Fruit fly (Drosophila melanogaster): ENCODE measurements around the gene CG14073.

CG14073 gene

dm6 chr3L:18771095-18772013 is 49.1 kb downstream of the CG14073 start (continued):
- TF ChIP-seq lola (GFP tag; optimal IDR thresholded peaks at IDR 0.05), result no peak
- TF ChIP-seq Mio (GFP tag; optimal IDR thresholded peaks at IDR 0.05), result no peak
- TF ChIP-seq Myc (optimal IDR thresholded peaks at IDR 0.05), result no peak
- TF ChIP-seq h (GFP tag; optimal IDR thresholded peaks at IDR 0.05), result peak; percentile 18
- TF ChIP-seq fru (GFP tag; optimal IDR thresholded peaks at IDR 0.05), result peak; percentile 51
- TF ChIP-seq Hr78 (GFP tag; optimal IDR thresholded peaks at IDR 0.05), result no peak
- peak; percentile 41 for TF ChIP-seq rgr (GFP tag; optimal IDR thresholded peaks at IDR 0.05)
- TF ChIP-seq sv (GFP tag; optimal IDR thresholded peaks at IDR 0.05), result no peak
- TF ChIP-seq Hnf4 (GFP tag; optimal IDR thresholded peaks at IDR 0.05), result peak; percentile 31
- TF ChIP-seq woc (GFP tag; optimal IDR thresholded peaks at IDR 0.05), result peak; percentile 32

dm6 chr3L:18769782-18770181 is 50.7 kb downstream of the CG14073 start:
- TF ChIP-seq Rel (GFP tag; optimal IDR thresholded peaks at IDR 0.05), result no peak
- no peak for TF ChIP-seq Rel (tag; optimal IDR thresholded peaks at IDR 0.05)
- TF ChIP-seq psq (GFP tag; optimal IDR thresholded peaks at IDR 0.05), result no peak
- no peak for TF ChIP-seq sv (GFP tag; optimal IDR thresholded peaks at IDR 0.05)
- no peak for TF ChIP-seq OdsH (GFP tag; optimal IDR thresholded peaks at IDR 0.05)
- TF ChIP-seq sage (GFP tag; optimal IDR thresholded peaks at IDR 0.05), result no peak
- no peak for TF ChIP-seq CG9705 (GFP tag; optimal IDR thresholded peaks at IDR 0.05)

dm6 chr3L:18768788-18769707 is 51.4 kb downstream of the CG14073 start:
- TF ChIP-seq fru (GFP tag; optimal IDR thresholded peaks at IDR 0.05) (peak; percentile 50), CrebA (GFP tag; optimal IDR thresholded peaks at IDR 0.05; ENCODE audit: borderline replicate concordance) (no peak), Dfd (GFP tag; optimal IDR thresholded peaks at IDR 0.05) (no peak), psq (GFP tag; optimal IDR thresholded peaks at IDR 0.05) (peak; percentile 7), Jra (GFP tag; optimal IDR thresholded peaks at IDR 0.05) (no peak), CG9705 (GFP tag; optimal IDR thresholded peaks at IDR 0.05) (no peak), Sp1 (GFP tag; optimal IDR thresholded peaks at IDR 0.05) (peak; percentile 38), Hnf4 (GFP tag; optimal IDR thresholded peaks at IDR 0.05) (no peak), Hr83 (GFP tag; optimal IDR thresholded peaks at IDR 0.05; ENCODE audit: poor library complexity, severe bottlenecking) (no peak), Dif (GFP tag; optimal IDR thresholded peaks at IDR 0.05; ENCODE audit: partially characterized antibody) (peak; percentile 49), dmrt93B (GFP tag; optimal IDR thresholded peaks at IDR 0.05) (peak; percentile 19), GATAd (GFP tag; optimal IDR thresholded peaks at IDR 0.05) (no peak), pan (optimal IDR thresholded peaks at IDR 0.05) (no peak), sv (GFP tag; optimal IDR thresholded peaks at IDR 0.05) (peak; percentile 55), HLH106 (tag; optimal IDR thresholded peaks at IDR 0.05) (peak; percentile 24), jim (GFP tag; optimal IDR thresholded peaks at IDR 0.05) (no peak), br (GFP tag; optimal IDR thresholded peaks at IDR 0.05) (peak; percentile 37), tai (GFP tag; optimal IDR thresholded peaks at IDR 0.05) (no peak), CG32264 (GFP tag; optimal IDR thresholded peaks at IDR 0.05) (no peak), Rel (GFP tag; optimal IDR thresholded peaks at IDR 0.05) (no peak), Rel (tag; optimal IDR thresholded peaks at IDR 0.05) (no peak), N (GFP tag; optimal IDR thresholded peaks at IDR 0.05) (no peak), rgr (GFP tag; optimal IDR thresholded peaks at IDR 0.05) (peak; percentile 22), Vsx2 (GFP tag; optimal IDR thresholded peaks at IDR 0.05; ENCODE audit: partially characterized antibody) (no peak), h (GFP tag; optimal IDR thresholded peaks at IDR 0.05) (peak; percentile 40), lola (GFP tag; optimal IDR thresholded peaks at IDR 0.05) (no peak), Abd-B (GFP tag; optimal IDR thresholded peaks at IDR 0.05) (no peak), Hr78 (GFP tag; optimal IDR thresholded peaks at IDR 0.05) (no peak), woc (GFP tag; optimal IDR thresholded peaks at IDR 0.05) (no peak), brk (GFP tag; optimal IDR thresholded peaks at IDR 0.05) (no peak), foxo (GFP tag; optimal IDR thresholded peaks at IDR 0.05) (peak in 1 of 2 experiments; percentile 43), OdsH (GFP tag; optimal IDR thresholded peaks at IDR 0.05) (no peak), ey (GFP tag; optimal IDR thresholded peaks at IDR 0.05) (peak; percentile 48), Myc (optimal IDR thresholded peaks at IDR 0.05) (no peak), dl (GFP tag; optimal IDR thresholded peaks at IDR 0.05; ENCODE audit: insufficient read depth in 1 of 2, partially characterized antibody in 2 of 2) (no peak), dsf (GFP tag; optimal IDR thresholded peaks at IDR 0.05; ENCODE audit: borderline replicate concordance) (no peak), usp (GFP tag; optimal IDR thresholded peaks at IDR 0.05) (no peak), sage (GFP tag; optimal IDR thresholded peaks at IDR 0.05) (no peak), Mio (GFP tag; optimal IDR thresholded peaks at IDR 0.05) (no peak)
